Worm (Caenorhabditis elegans): ENCODE data around the gene cyp-13A4.

ce11 chrII:9800251-9800650 is 2.7 kb upstream of the cyp-13A4 start, which contains the start of gene cyp-13A5:
- TF ChIP-seq R02D3.7 (tag; optimal IDR thresholded peaks at IDR 0.05) (no peak), unc-39 (tag; optimal IDR thresholded peaks at IDR 0.05) (no peak), ztf-4 (tag; optimal IDR thresholded peaks at IDR 0.05) (no peak), mdl-1 (tag; optimal IDR thresholded peaks at IDR 0.05) (no peak), nhr-237 (tag; optimal IDR thresholded peaks at IDR 0.05) (no peak)

Measured in whole organism, L2 larva.